Worm (Caenorhabditis elegans) whole organism, late embryonic: Measurements from ENCODE around the gene rbf-1.

Experiments
- C08G9.2 ChIP-seq: sonication (generic microtip); optimal IDR thresholded peaks from 2 replicates; lab custom pipeline; 2016; ENCODE audit warnings: mild to moderate bottlenecking, missing genetic modification characterization, moderate library complexity, missing compliant biosample characterization
- ceh-24 ChIP-seq: sonication (generic microtip); optimal IDR thresholded peaks from 2 replicates; lab custom pipeline; 2016; ENCODE audit warnings: mild to moderate bottlenecking, missing genetic modification characterization, missing compliant biosample characterization
- ceh-34 ChIP-seq: sonication (generic microtip); optimal IDR thresholded peaks from 2 replicates; lab custom pipeline; 2016; ENCODE audit warnings: mild to moderate bottlenecking, missing genetic modification characterization, missing compliant biosample characterization
- ceh-45 ChIP-seq: fragments of 200-800 bp; sonication (Bioruptor generic); IDR thresholded peaks from 2 replicates; pipeline ENCODE4 v1.3.6; 2022; ENCODE audit warnings: missing genetic modification reagents, missing genetic modification characterization, missing compliant biosample characterization
- fkh-10 ChIP-seq: fragments of 150-350 bp; optimal IDR thresholded peaks from 2 replicates; lab custom pipeline; 2014; ENCODE audit warnings: missing biosample characterization, missing genetic modification reagents, missing genetic modification characterization
- madf-2 ChIP-seq: sonication (generic microtip); optimal IDR thresholded peaks from 2 replicates; lab custom pipeline; 2017; ENCODE audit warnings: missing genetic modification characterization, missing compliant biosample characterization
- nfya-1 ChIP-seq: sonication (generic microtip); optimal IDR thresholded peaks from 2 replicates; lab custom pipeline; 2017; ENCODE audit warnings: missing genetic modification characterization, mild to moderate bottlenecking, missing compliant biosample characterization, antibody characterized with exemption, moderate library complexity
- nhr-11 ChIP-seq: fragments of 150-350 bp; optimal IDR thresholded peaks from 2 replicates; lab custom pipeline; 2014; ENCODE audit warnings: missing biosample characterization, missing genetic modification characterization
- nhr-232 ChIP-seq: sonication (generic microtip); optimal IDR thresholded peaks from 2 replicates; lab custom pipeline; 2016; ENCODE audit warnings: missing genetic modification characterization, missing compliant biosample characterization
- pqm-1 ChIP-seq: sonication (generic microtip); optimal IDR thresholded peaks from 2 replicates; lab custom pipeline; 2016; ENCODE audit warnings: missing genetic modification characterization, missing compliant biosample characterization
- rnt-1 ChIP-seq: sonication (generic microtip); optimal IDR thresholded peaks from 2 replicates; lab custom pipeline; 2016; ENCODE audit warnings: missing genetic modification characterization, missing compliant biosample characterization
- sdc-2 ChIP-seq: sonication (generic microtip); optimal IDR thresholded peaks from 2 replicates; lab custom pipeline; 2016; ENCODE audit warnings: missing genotype, missing genetic modification characterization, missing compliant biosample characterization
- sox-4 ChIP-seq: sonication (generic microtip); optimal IDR thresholded peaks from 2 replicates; lab custom pipeline; 2017; ENCODE audit warnings: mild to moderate bottlenecking, missing genetic modification characterization, inconsistent platforms, missing compliant biosample characterization
- zip-5 ChIP-seq: sonication (generic microtip); optimal IDR thresholded peaks from 2 replicates; lab custom pipeline; 2016; ENCODE audit warnings: missing genetic modification characterization, missing compliant biosample characterization

DNA sequence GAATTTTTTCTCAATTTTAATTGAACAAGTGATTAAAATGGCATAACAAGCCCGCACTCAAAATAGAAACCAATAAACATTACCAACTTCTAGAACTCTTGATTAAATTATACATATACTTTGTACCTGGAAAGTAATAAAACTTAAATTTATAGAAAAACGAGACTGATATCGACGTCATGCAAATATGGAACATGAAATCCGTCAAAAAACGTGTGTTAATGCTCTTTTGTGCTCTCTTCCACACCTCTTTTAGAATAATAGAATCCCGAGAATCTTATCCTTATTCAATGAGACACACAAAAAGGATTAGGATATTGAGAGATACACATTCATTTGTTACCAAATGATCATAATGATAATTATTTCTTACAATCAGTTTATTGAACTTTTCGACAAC, 21.6 kb upstream of the rbf-1 start:
- no peak for TF ChIP-seq ceh-45 (GFP tag; lab: Robert Waterston, UW)
- no peak for TF ChIP-seq zip-5 (tag; lab: Kevin White, UChicago)
- TF ChIP-seq sdc-2 (tag; lab: Kevin White, UChicago) = no peak
- no peak for TF ChIP-seq fkh-10 (GFP tag; lab: Kevin White, UChicago)
- TF ChIP-seq rnt-1 (tag; lab: Kevin White, UChicago) = no peak
- TF ChIP-seq nfya-1 (tag; lab: Kevin White, UChicago) = no peak
- no peak for TF ChIP-seq nhr-11 (tag; lab: Kevin White, UChicago)
- TF ChIP-seq nhr-232 = no peak
- no peak for TF ChIP-seq madf-2 (tag; lab: Kevin White, UChicago)
- no peak for TF ChIP-seq pqm-1 (tag; lab: Kevin White, UChicago)
- no peak for TF ChIP-seq ceh-34 (tag; lab: Kevin White, UChicago)
- TF ChIP-seq sox-4 (tag; lab: Kevin White, UChicago) = no peak
- no peak for TF ChIP-seq C08G9.2 (tag; lab: Kevin White, UChicago)
- TF ChIP-seq ceh-24 (tag; lab: Kevin White, UChicago) = no peak
